Fruit fly (Drosophila melanogaster) whole organism, adult: Measurements from ENCODE around the gene unc79.

Source experiments
- CG5204 ChIP-seq: fragments of 200-800 bp; sonication (Bioruptor generic); optimal IDR thresholded peaks from 2 replicates; lab custom pipeline; 2016; ENCODE audit warnings: missing biosample characterization, missing genetic modification characterization
- Clk ChIP-seq: fragments of 200-800 bp; sonication (Bioruptor generic); optimal IDR thresholded peaks from 2 replicates; lab custom pipeline; 2017; ENCODE audit warnings: missing biosample characterization, missing genetic modification characterization
- cnc ChIP-seq, 2 experiments: fragments of >200 bp; optimal IDR thresholded peaks; 2 replicates each; lab custom pipeline; 2017
- kay ChIP-seq: fragments of 200-800 bp; sonication (Bioruptor generic); peaks from one replicate; lab custom pipeline; 2016; ENCODE audit warnings: missing biosample characterization, missing genetic modification characterization, borderline replicate concordance
- pad ChIP-seq: fragments of 200-800 bp; sonication (Bioruptor generic); optimal IDR thresholded peaks from 3 replicates; lab custom pipeline; 2017; ENCODE audit warnings: missing biosample characterization, missing genetic modification characterization, mild to moderate bottlenecking, moderate library complexity, missing genetic modification reagents
- tj ChIP-seq: fragments of 200-800 bp; sonication (Bioruptor generic); optimal IDR thresholded peaks from 3 replicates; lab custom pipeline; 2017; ENCODE audit warnings: missing biosample characterization, mild to moderate bottlenecking, missing genetic modification characterization, moderate library complexity

Gene unc79

DNA sequence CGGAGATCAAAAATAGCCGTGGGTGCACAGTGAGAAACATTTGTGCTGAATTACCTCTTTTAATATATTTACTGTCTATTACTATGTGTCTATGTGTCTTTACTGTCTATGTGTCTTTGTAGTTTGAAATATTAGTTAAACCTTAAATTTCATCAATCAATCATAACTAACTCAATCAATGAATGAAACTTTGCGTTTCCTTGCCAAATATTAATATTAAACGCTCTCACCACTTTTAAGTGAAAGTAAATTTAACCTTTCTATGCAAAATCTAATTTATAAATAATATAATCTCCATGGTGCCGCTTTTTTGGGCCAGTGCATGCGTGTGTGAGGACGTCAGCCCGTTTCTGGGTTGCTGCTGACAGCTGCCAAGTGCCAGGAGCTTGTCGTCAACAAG lies 64.7 kb downstream of the unc79 start:
- no peak for TF ChIP-seq tj (GFP tag; lab: Kevin White, UChicago)
- no peak for TF ChIP-seq kay (GFP tag; lab: Kevin White, UChicago)
- no peak for TF ChIP-seq pad (GFP tag; lab: Kevin White, UChicago)
- peak; percentile 18 for TF ChIP-seq CG5204
- TF ChIP-seq Clk (GFP tag; lab: Kevin White, UChicago): no peak
- TF ChIP-seq cnc (optimal IDR thresholded peaks at IDR 0.05; lab: Kevin White, UChicago): no peak
